Worm (Caenorhabditis elegans) whole organism, early embryonic: ENCODE data around the gene alfa-1.

ENCODE experiments used
- B0310.2 ChIP-seq: sonication (generic microtip); optimal IDR thresholded peaks from 2 replicates; lab custom pipeline; 2016; ENCODE audit warnings: mild to moderate bottlenecking, missing genetic modification characterization, missing compliant biosample characterization
- F13C5.2 ChIP-seq: sonication (generic microtip); optimal IDR thresholded peaks from 2 replicates; lab custom pipeline; 2017; ENCODE audit warnings: mild to moderate bottlenecking, missing genetic modification characterization, inconsistent platforms, missing compliant biosample characterization
- aly-1 ChIP-seq: sonication (generic microtip); optimal IDR thresholded peaks from 2 replicates; lab custom pipeline; 2016; ENCODE audit warnings: missing genetic modification characterization, missing compliant biosample characterization
- ama-1 ChIP-seq: fragments of 150-350 bp; optimal IDR thresholded peaks from 2 replicates; lab custom pipeline; 2014
- ceh-13 ChIP-seq: fragments of 200-800 bp; sonication (Bioruptor generic); optimal IDR thresholded peaks from 2 replicates; lab custom pipeline; 2018; ENCODE audit warnings: mild to moderate bottlenecking, missing genetic modification characterization, missing compliant biosample characterization
- ceh-36 ChIP-seq: sonication (generic microtip); optimal IDR thresholded peaks from 2 replicates; lab custom pipeline; 2016; ENCODE audit warnings: missing genetic modification characterization, inconsistent platforms, missing compliant biosample characterization
- ets-7 ChIP-seq: sonication (generic microtip); optimal IDR thresholded peaks from 2 replicates; lab custom pipeline; 2016; ENCODE audit warnings: missing genotype, missing genetic modification characterization, missing compliant biosample characterization
- flt-1 ChIP-seq: fragments of 200-800 bp; sonication (Bioruptor generic); IDR thresholded peaks from 2 replicates; pipeline ENCODE4 v1.3.6; 2022; ENCODE audit warnings: missing genetic modification characterization, missing compliant biosample characterization
- hmbx-1 ChIP-seq: sonication (generic microtip); optimal IDR thresholded peaks from 2 replicates; lab custom pipeline; 2016; ENCODE audit warnings: mild to moderate bottlenecking, missing genetic modification characterization, missing compliant biosample characterization
- hmg-4 ChIP-seq: fragments of 200-800 bp; sonication (Bioruptor generic); optimal IDR thresholded peaks from 2 replicates; lab custom pipeline; 2018; ENCODE audit warnings: mild to moderate bottlenecking, missing genetic modification characterization, missing compliant biosample characterization
- hnd-1 ChIP-seq: sonication (generic microtip); optimal IDR thresholded peaks from 2 replicates; lab custom pipeline; 2016; ENCODE audit warnings: missing genetic modification characterization, missing compliant biosample characterization
- pes-1 ChIP-seq: fragments of 200-800 bp; sonication (Bioruptor generic); IDR thresholded peaks from 2 replicates; pipeline ENCODE4 v1.3.6; 2022; ENCODE audit warnings: missing genetic modification reagents, missing genetic modification characterization, missing compliant biosample characterization
- scrt-1 ChIP-seq: fragments of 200-800 bp; sonication (Bioruptor generic); IDR thresholded peaks from 2 replicates; pipeline ENCODE4 v1.3.6; 2022; ENCODE audit warnings: missing genetic modification characterization, missing compliant biosample characterization
- sea-1 ChIP-seq: fragments of 200-800 bp; sonication (Bioruptor generic); conservative IDR thresholded peaks from 2 replicates; pipeline ENCODE4 v1.3.6; 2022; ENCODE audit warnings: missing genetic modification characterization, missing compliant biosample characterization
- tbx-11 ChIP-seq: fragments of 200-800 bp; sonication (Bioruptor generic); IDR thresholded peaks from 2 replicates; pipeline ENCODE4 v1.3.6; 2022; ENCODE audit warnings: missing genetic modification characterization, missing compliant biosample characterization
- tbx-37 ChIP-seq: fragments of 200-800 bp; sonication (Bioruptor generic); conservative IDR thresholded peaks from 2 replicates; pipeline ENCODE4 v1.3.6; 2022; ENCODE audit warnings: missing genetic modification reagents, missing genetic modification characterization, missing compliant biosample characterization
- tra-4 ChIP-seq: sonication (generic microtip); optimal IDR thresholded peaks from 2 replicates; lab custom pipeline; 2017; ENCODE audit warnings: missing genetic modification characterization, missing compliant biosample characterization

Gene alfa-1

DNA sequence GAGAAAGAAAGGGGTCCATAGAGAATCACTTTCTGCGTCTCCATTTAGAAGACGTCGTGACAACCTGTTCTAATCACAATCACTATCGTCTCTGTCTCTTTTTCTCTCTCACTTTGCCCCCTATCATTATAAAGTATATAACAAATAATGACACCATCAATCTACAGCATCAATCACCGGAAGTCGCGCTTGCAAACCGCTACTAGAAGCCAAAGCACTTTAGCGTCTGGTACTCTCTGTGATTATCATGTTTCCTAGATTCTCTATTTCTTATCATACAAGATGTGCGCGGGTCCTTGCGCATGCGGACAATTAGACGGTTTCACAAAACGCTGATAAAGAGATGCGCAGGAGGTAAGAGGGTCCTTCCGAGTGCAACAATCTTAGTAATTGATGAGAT, 31.2 kb downstream of the alfa-1 start:
- TF ChIP-seq hmbx-1 (tag; lab: Kevin White, UChicago) (no peak), tbx-11 (GFP tag; lab: Robert Waterston, UW) (no peak), B0310.2 (tag; lab: Kevin White, UChicago) (no peak), F13C5.2 (tag; lab: Kevin White, UChicago) (no peak), aly-1 (no peak), pes-1 (GFP tag; lab: Robert Waterston, UW) (no peak), ceh-13 (no peak), tbx-37 (no peak), ama-1 (lab: Kevin White, UChicago) (no peak), scrt-1 (GFP tag; lab: Robert Waterston, UW) (no peak), ceh-36 (tag; lab: Kevin White, UChicago) (no peak), sea-1 (GFP tag; lab: Robert Waterston, UW) (no peak), hnd-1 (no peak)

- TF ChIP-seq tbx-11 (GFP tag; lab: Robert Waterston, UW) (no peak), tbx-37 (no peak), sea-1 (GFP tag; lab: Robert Waterston, UW) (no peak), B0310.2 (tag; lab: Kevin White, UChicago) (no peak), F13C5.2 (tag; lab: Kevin White, UChicago) (no peak)
These were observed 32.3 kb downstream of the alfa-1 start for ce11 chrII:7630052-7630451.

DNA sequence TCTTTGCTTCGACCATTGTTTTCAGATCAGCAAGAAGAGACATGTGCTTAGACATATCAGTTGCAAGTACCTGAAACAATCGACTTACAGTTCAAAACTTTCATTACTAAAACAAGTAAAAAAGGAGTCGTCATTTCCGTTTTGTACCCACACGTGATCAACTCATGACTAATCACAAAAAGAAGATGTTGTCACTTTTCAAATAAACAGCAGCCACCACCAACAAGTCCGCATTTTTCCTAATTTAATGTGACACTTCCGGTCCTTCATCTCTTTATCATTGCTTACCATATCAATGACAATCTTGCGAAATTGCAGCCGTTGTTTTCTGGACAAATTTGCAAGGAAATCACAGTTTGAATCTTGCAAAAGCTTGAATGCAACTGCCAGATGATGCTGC, 33.7 kb downstream of the alfa-1 start:
- TF ChIP-seq scrt-1 (GFP tag; lab: Robert Waterston, UW) (no peak), ama-1 (lab: Kevin White, UChicago) (no peak), tbx-11 (GFP tag; lab: Robert Waterston, UW) (no peak), tra-4 (tag; lab: Kevin White, UChicago) (no peak), F13C5.2 (tag; lab: Kevin White, UChicago) (no peak), hmbx-1 (tag; lab: Kevin White, UChicago) (no peak), ceh-36 (tag; lab: Kevin White, UChicago) (no peak)

- no peak for TF ChIP-seq ets-7 (tag; lab: Kevin White, UChicago)
- no peak for TF ChIP-seq hmbx-1 (tag; lab: Kevin White, UChicago)
- no peak for TF ChIP-seq aly-1
- no peak for TF ChIP-seq ama-1 (lab: Kevin White, UChicago)
- no peak for TF ChIP-seq sea-1 (GFP tag; lab: Robert Waterston, UW)
These were observed 37.3 kb downstream of the alfa-1 start for ce11 chrII:7624995-7625394.

- TF ChIP-seq hnd-1: no peak
- peak; percentile 2 for TF ChIP-seq hmg-4 (GFP tag; lab: Kevin White, UChicago)
These were observed 38.0 kb downstream of the alfa-1 start for ce11 chrII:7624272-7624671.

ce11 chrII:7623466-7623865, 38.9 kb downstream of the alfa-1 start:
- TF ChIP-seq tbx-11 (GFP tag; lab: Robert Waterston, UW) (no peak), ets-7 (tag; lab: Kevin White, UChicago) (no peak), ama-1 (lab: Kevin White, UChicago) (no peak), hnd-1 (no peak), flt-1 (GFP tag; lab: Robert Waterston, UW) (no peak), tra-4 (tag; lab: Kevin White, UChicago) (no peak), ceh-13 (no peak)

DNA sequence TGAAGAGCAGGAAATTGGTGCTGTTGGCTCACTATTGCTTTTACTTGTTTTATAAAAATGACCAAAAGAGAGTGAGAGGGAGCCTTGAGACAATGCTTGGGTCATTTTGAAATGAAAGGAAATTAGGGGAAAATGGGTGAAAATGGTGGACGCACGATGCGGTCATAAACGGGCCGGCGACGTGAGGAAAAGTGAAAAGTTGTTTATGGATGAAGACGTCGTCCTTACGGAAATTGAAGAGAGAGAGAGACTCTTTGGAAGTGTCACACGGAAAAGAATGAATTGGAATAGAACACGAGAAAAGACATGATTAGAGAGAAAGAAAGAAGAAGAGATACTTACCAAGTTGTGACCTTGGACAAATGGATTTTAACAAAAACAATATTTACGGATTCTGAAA, 40.8 kb downstream of the alfa-1 start:
- TF ChIP-seq ceh-13: no peak
- no peak for TF ChIP-seq B0310.2 (tag; lab: Kevin White, UChicago)
- no peak for TF ChIP-seq tbx-37
- no peak for TF ChIP-seq scrt-1 (GFP tag; lab: Robert Waterston, UW)
- TF ChIP-seq ets-7 (tag; lab: Kevin White, UChicago): no peak
- TF ChIP-seq flt-1 (GFP tag; lab: Robert Waterston, UW): no peak
- TF ChIP-seq hmg-4 (GFP tag; lab: Kevin White, UChicago): no peak
- TF ChIP-seq hnd-1: no peak
- TF ChIP-seq tra-4 (tag; lab: Kevin White, UChicago): no peak
- TF ChIP-seq ceh-36 (tag; lab: Kevin White, UChicago): no peak
- TF ChIP-seq ama-1 (lab: Kevin White, UChicago): no peak
- TF ChIP-seq F13C5.2 (tag; lab: Kevin White, UChicago): no peak
- TF ChIP-seq aly-1: no peak
- TF ChIP-seq pes-1 (GFP tag; lab: Robert Waterston, UW): no peak
- no peak for TF ChIP-seq tbx-11 (GFP tag; lab: Robert Waterston, UW)
- TF ChIP-seq hmbx-1 (tag; lab: Kevin White, UChicago): no peak
- TF ChIP-seq sea-1 (GFP tag; lab: Robert Waterston, UW): no peak

- TF ChIP-seq F13C5.2 (tag; lab: Kevin White, UChicago) (no peak), ama-1 (lab: Kevin White, UChicago) (no peak), B0310.2 (tag; lab: Kevin White, UChicago) (no peak), tbx-11 (GFP tag; lab: Robert Waterston, UW) (no peak), tra-4 (tag; lab: Kevin White, UChicago) (no peak), tbx-37 (no peak), ceh-36 (tag; lab: Kevin White, UChicago) (no peak), sea-1 (GFP tag; lab: Robert Waterston, UW) (no peak), aly-1 (no peak), ceh-13 (no peak), hmg-4 (GFP tag; lab: Kevin White, UChicago) (no peak), pes-1 (GFP tag; lab: Robert Waterston, UW) (no peak), hnd-1 (no peak), flt-1 (GFP tag; lab: Robert Waterston, UW) (no peak), scrt-1 (GFP tag; lab: Robert Waterston, UW) (no peak), hmbx-1 (tag; lab: Kevin White, UChicago) (no peak), ets-7 (tag; lab: Kevin White, UChicago) (no peak)
These were observed 41.9 kb downstream of the alfa-1 start, which contains the start of gene R07G3.8 for ce11 chrII:7620413-7620812. TSS of gene R07G3.8 (minus strand) at chrII:7620513.
